Fruit fly (Drosophila melanogaster) whole organism, embryonic: ENCODE data around the gene Ser7.

Experiments used
- Asciz ChIP-seq: fragments of 200-800 bp; sonication (Bioruptor generic); optimal IDR thresholded peaks from 2 replicates; lab custom pipeline; 2017; ENCODE audit warnings: missing biosample characterization, mild to moderate bottlenecking, missing genetic modification characterization, missing genetic modification reagents
- Awh ChIP-seq: fragments of 200-800 bp; sonication (Bioruptor generic); IDR thresholded peaks from 2 replicates; pipeline ENCODE4, ENCODE4 v1.3.6; 2022; ENCODE audit warnings: missing biosample characterization, missing genetic modification characterization
- CG11723 ChIP-seq: fragments of 200-800 bp; sonication (Bioruptor generic); optimal IDR thresholded peaks from 2 replicates; lab custom pipeline; 2017; ENCODE audit warnings: missing biosample characterization, mild to moderate bottlenecking, missing genetic modification characterization
- CG13287 ChIP-seq: fragments of 200-800 bp; sonication (Bioruptor generic); IDR thresholded peaks from 2 replicates; pipeline ENCODE4 v1.3.6; 2022; ENCODE audit warnings: missing biosample characterization, missing genetic modification characterization; ENCODE audit not compliant: partially characterized antibody
- CG13296 ChIP-seq: fragments of 200-800 bp; sonication (Bioruptor generic); optimal IDR thresholded peaks from 3 replicates; lab custom pipeline; 2018; ENCODE audit warnings: missing biosample characterization, mild to moderate bottlenecking, missing genetic modification characterization
- CG16863 ChIP-seq: fragments of 200-800 bp; sonication (Bioruptor generic); optimal IDR thresholded peaks from 3 replicates; lab custom pipeline; 2016; ENCODE audit warnings: missing biosample characterization, missing genetic modification characterization
- CG17361 ChIP-seq: fragments of 200-800 bp; sonication (Bioruptor generic); IDR thresholded peaks from 3 replicates; pipeline ENCODE4 v1.3.6; 2022; ENCODE audit warnings: missing biosample characterization, missing genetic modification characterization
- CG17385 ChIP-seq: fragments of 200-800 bp; sonication (Bioruptor generic); optimal IDR thresholded peaks from 3 replicates; lab custom pipeline; 2018; ENCODE audit warnings: missing biosample characterization, mild to moderate bottlenecking, missing genetic modification characterization
- CG31441 ChIP-seq: fragments of 200-800 bp; sonication (Bioruptor generic); IDR thresholded peaks from 2 replicates; pipeline ENCODE4 v1.3.6; 2022; ENCODE audit warnings: missing biosample characterization, missing genetic modification characterization
- CG34224 ChIP-seq: fragments of 200-800 bp; sonication (Bioruptor generic); IDR thresholded peaks from 3 replicates; pipeline ENCODE4 v1.3.6; 2022; ENCODE audit warnings: missing biosample characterization, missing genetic modification characterization; ENCODE audit not compliant: partially characterized antibody
- CG3995 ChIP-seq: fragments of 200-800 bp; sonication (Bioruptor generic); optimal IDR thresholded peaks from 3 replicates; lab custom pipeline; 2016; ENCODE audit warnings: missing biosample characterization, missing genetic modification characterization
- CG42726 ChIP-seq: fragments of 200-800 bp; sonication (Bioruptor generic); IDR thresholded peaks from 2 replicates; pipeline ENCODE4 v1.3.6; 2022; ENCODE audit warnings: missing biosample characterization, missing genetic modification characterization; ENCODE audit not compliant: partially characterized antibody
- CG5180 ChIP-seq: fragments of 200-800 bp; sonication (Bioruptor generic); optimal IDR thresholded peaks from 3 replicates; lab custom pipeline; 2017; ENCODE audit warnings: missing biosample characterization, missing genetic modification characterization, mild to moderate bottlenecking, moderate library complexity, missing genetic modification reagents
- CG7271 ChIP-seq: fragments of 200-800 bp; sonication (Bioruptor generic); optimal IDR thresholded peaks from 2 replicates; lab custom pipeline; 2018; ENCODE audit warnings: missing biosample characterization, mild to moderate bottlenecking, missing genetic modification characterization, moderate library complexity
- CG7357 ChIP-seq: fragments of 200-800 bp; sonication (Bioruptor generic); IDR thresholded peaks from 3 replicates; pipeline ENCODE4 v1.3.6; 2022; ENCODE audit warnings: missing biosample characterization, missing genetic modification characterization
- CG7786 ChIP-seq: fragments of 200-800 bp; sonication (Bioruptor generic); optimal IDR thresholded peaks from 2 replicates; lab custom pipeline; 2016; ENCODE audit warnings: missing biosample characterization, missing genetic modification characterization
- CG7963 ChIP-seq: fragments of 200-800 bp; sonication (Bioruptor generic); IDR thresholded peaks from 3 replicates; pipeline ENCODE4 v1.3.6; 2022; ENCODE audit warnings: missing biosample characterization, missing genetic modification characterization; ENCODE audit not compliant: partially characterized antibody
- CG8388 ChIP-seq: fragments of 200-800 bp; sonication (Bioruptor generic); optimal IDR thresholded peaks from 2 replicates; lab custom pipeline; 2019; ENCODE audit warnings: missing biosample characterization, mild to moderate bottlenecking, missing genetic modification characterization, moderate library complexity
- CG8765 ChIP-seq: fragments of 200-800 bp; sonication (Bioruptor generic); IDR thresholded peaks from 2 replicates; pipeline ENCODE4 v1.3.6; 2022; ENCODE audit warnings: missing biosample characterization, missing genetic modification characterization
- CG9727 ChIP-seq: fragments of 200-800 bp; sonication (Bioruptor generic); optimal IDR thresholded peaks from 3 replicates; lab custom pipeline; 2017; ENCODE audit warnings: missing biosample characterization, mild to moderate bottlenecking, missing genetic modification characterization
- Dek ChIP-seq: fragments of 200-800 bp; sonication (Bioruptor generic); optimal IDR thresholded peaks from 3 replicates; lab custom pipeline; 2019; ENCODE audit warnings: missing biosample characterization, mild to moderate bottlenecking, missing genetic modification characterization, moderate library complexity
- Doc3 ChIP-seq: fragments of 200-800 bp; sonication (Bioruptor generic); IDR thresholded peaks from 3 replicates; pipeline ENCODE4 v1.3.6; 2022; ENCODE audit warnings: missing biosample characterization, missing genetic modification characterization; ENCODE audit not compliant: partially characterized antibody
- Elba2 ChIP-seq: fragments of 200-800 bp; sonication (Bioruptor generic); optimal IDR thresholded peaks from 3 replicates; lab custom pipeline; 2016; ENCODE audit warnings: missing biosample characterization, missing genetic modification characterization
- HLH4C ChIP-seq: fragments of 200-800 bp; sonication (Bioruptor generic); IDR thresholded peaks from 3 replicates; pipeline ENCODE4 v1.3.6; 2022; ENCODE audit warnings: missing biosample characterization, missing genetic modification characterization; ENCODE audit not compliant: partially characterized antibody
- Hey ChIP-seq: fragments of 200-800 bp; sonication (Bioruptor generic); optimal IDR thresholded peaks from 3 replicates; lab custom pipeline; 2018; ENCODE audit warnings: missing biosample characterization, mild to moderate bottlenecking, missing genetic modification characterization
- MBD-R2 ChIP-seq: fragments of 200-800 bp; sonication (Bioruptor generic); IDR thresholded peaks from 2 replicates; pipeline ENCODE4 v1.3.6; 2022; ENCODE audit warnings: missing biosample characterization, missing genetic modification characterization
- Mes4 ChIP-seq: fragments of 200-800 bp; sonication (Bioruptor generic); optimal IDR thresholded peaks from 2 replicates; lab custom pipeline; 2016; ENCODE audit warnings: missing biosample characterization, missing genetic modification characterization
- Nf-YB ChIP-seq: fragments of 200-800 bp; sonication (Bioruptor generic); optimal IDR thresholded peaks from 3 replicates; lab custom pipeline; 2019; ENCODE audit warnings: missing biosample characterization, mild to moderate bottlenecking, missing genetic modification characterization, moderate library complexity
- Poxn ChIP-seq: fragments of 200-800 bp; sonication (Bioruptor generic); IDR thresholded peaks from 2 replicates; pipeline ENCODE4 v1.3.6; 2022; ENCODE audit warnings: missing biosample characterization, missing genetic modification characterization
- Rfx ChIP-seq: fragments of 200-800 bp; sonication (Bioruptor generic); IDR thresholded peaks from 2 replicates; pipeline ENCODE4 v1.3.6; 2022; ENCODE audit warnings: missing biosample characterization, missing genetic modification characterization
- Side ChIP-seq: fragments of 200-800 bp; sonication (Bioruptor generic); optimal IDR thresholded peaks from 2 replicates; lab custom pipeline; 2016; ENCODE audit warnings: missing biosample characterization, missing genetic modification characterization
- Spps ChIP-seq: fragments of 200-800 bp; sonication (Bioruptor generic); optimal IDR thresholded peaks from 2 replicates; lab custom pipeline; 2018; ENCODE audit warnings: missing biosample characterization, mild to moderate bottlenecking, missing genetic modification characterization
- Ssrp ChIP-seq: fragments of 200-800 bp; sonication (Bioruptor generic); optimal IDR thresholded peaks from 2 replicates; lab custom pipeline; 2018; ENCODE audit warnings: missing biosample characterization, mild to moderate bottlenecking, missing genetic modification characterization, moderate library complexity
- crol ChIP-seq: fragments of 200-800 bp; sonication (Bioruptor generic); IDR thresholded peaks from 2 replicates; pipeline ENCODE4 v1.3.6; 2022; ENCODE audit warnings: missing biosample characterization, missing genetic modification characterization
- dmrt99B ChIP-seq: fragments of 200-800 bp; sonication (Bioruptor generic); optimal IDR thresholded peaks from 2 replicates; lab custom pipeline; 2018; ENCODE audit warnings: missing biosample characterization, mild to moderate bottlenecking, missing genetic modification characterization, moderate library complexity
- en ChIP-seq: fragments of 200-800 bp; sonication (Bioruptor generic); optimal IDR thresholded peaks from 2 replicates; lab custom pipeline; 2016; ENCODE audit warnings: missing biosample characterization, missing genetic modification characterization
- ftz-f1 ChIP-seq: fragments of 200-800 bp; sonication (Bioruptor generic); optimal IDR thresholded peaks from 2 replicates; lab custom pipeline; 2016; ENCODE audit warnings: missing biosample characterization, missing genetic modification characterization
- fu2 ChIP-seq: fragments of 200-800 bp; sonication (Bioruptor generic); optimal IDR thresholded peaks from 2 replicates; lab custom pipeline; 2016; ENCODE audit warnings: missing biosample characterization, missing genetic modification characterization
- her ChIP-seq: fragments of 200-800 bp; sonication (Bioruptor generic); optimal IDR thresholded peaks from 2 replicates; lab custom pipeline; 2016; ENCODE audit warnings: missing biosample characterization, missing genetic modification characterization
- ken ChIP-seq: fragments of 200-800 bp; sonication (Bioruptor generic); IDR thresholded peaks from 3 replicates; pipeline ENCODE4 v1.3.6; 2022; ENCODE audit warnings: missing biosample characterization, missing genetic modification characterization
- knrl ChIP-seq: fragments of 200-800 bp; sonication (Bioruptor generic); IDR thresholded peaks from 3 replicates; pipeline ENCODE4 v1.3.6; 2022; ENCODE audit warnings: missing biosample characterization, missing genetic modification characterization; ENCODE audit not compliant: partially characterized antibody
- pb ChIP-seq: fragments of 200-800 bp; sonication (Bioruptor generic); optimal IDR thresholded peaks from 3 replicates; lab custom pipeline; 2016; ENCODE audit warnings: missing biosample characterization, missing genetic modification characterization
- peb ChIP-seq: fragments of 200-800 bp; sonication (Bioruptor generic); IDR thresholded peaks from 2 replicates; pipeline ENCODE4 v1.3.6; 2022; ENCODE audit warnings: missing biosample characterization, missing genetic modification characterization
- row ChIP-seq: fragments of 200-800 bp; sonication (Bioruptor generic); IDR thresholded peaks from 3 replicates; pipeline ENCODE4 v1.3.6; 2022; ENCODE audit warnings: missing biosample characterization, missing genetic modification characterization
- run ChIP-seq: fragments of 200-800 bp; sonication (Bioruptor generic); optimal IDR thresholded peaks from 3 replicates; lab custom pipeline; 2018; ENCODE audit warnings: missing biosample characterization, mild to moderate bottlenecking, missing genetic modification characterization
- sens-2 ChIP-seq: fragments of 200-800 bp; sonication (Bioruptor generic); IDR thresholded peaks from 2 replicates; pipeline ENCODE4 v1.3.6; 2022; ENCODE audit warnings: missing biosample characterization, missing genetic modification characterization
- stc ChIP-seq: fragments of 200-800 bp; sonication (Bioruptor generic); IDR thresholded peaks from 2 replicates; pipeline ENCODE4 v1.3.6; 2022; ENCODE audit warnings: missing biosample characterization, missing genetic modification characterization
- tna ChIP-seq: fragments of 200-800 bp; sonication (Bioruptor generic); IDR thresholded peaks from 2 replicates; pipeline ENCODE4 v1.3.6; 2022; ENCODE audit warnings: missing biosample characterization, missing genetic modification characterization; ENCODE audit not compliant: partially characterized antibody
- wek ChIP-seq: fragments of 200-800 bp; sonication (Bioruptor generic); optimal IDR thresholded peaks from 3 replicates; lab custom pipeline; 2018; ENCODE audit warnings: missing biosample characterization, mild to moderate bottlenecking, missing genetic modification characterization, moderate library complexity
- zen ChIP-seq: fragments of 200-800 bp; sonication (Bioruptor generic); optimal IDR thresholded peaks from 3 replicates; lab custom pipeline; 2018; ENCODE audit warnings: missing biosample characterization, mild to moderate bottlenecking, missing genetic modification characterization, moderate library complexity

Ser7 gene

dm6 chrX:9899535-9900179 is 34.6 kb downstream of the Ser7 start, which contains the start of gene CG15249 (continued):
- no peak for TF ChIP-seq tna (GFP tag; lab: Robert Waterston, UW)
- TF ChIP-seq peb (GFP tag; lab: Robert Waterston, UW) = no peak
- TF ChIP-seq CG42726 (GFP tag; lab: Robert Waterston, UW) = no peak
- no peak for TF ChIP-seq CG11723 (GFP tag; lab: Kevin White, UChicago)
- TF ChIP-seq CG8388 (GFP tag; lab: Kevin White, UChicago) = peak; percentile 28
- TF ChIP-seq Elba2 (GFP tag; lab: Kevin White, UChicago) = no peak
- no peak for TF ChIP-seq zen (tag; lab: Kevin White, UChicago)
- peak; percentile 5 for TF ChIP-seq CG9727
- TF ChIP-seq CG13287 (GFP tag; lab: Robert Waterston, UW) = no peak
- no peak for TF ChIP-seq Awh (GFP tag; lab: Robert Waterston, UW)
- no peak for TF ChIP-seq HLH4C (GFP tag; lab: Robert Waterston, UW)
- TF ChIP-seq CG17385 (GFP tag; lab: Kevin White, UChicago) = peak; percentile 47
- TF ChIP-seq row (GFP tag; lab: Robert Waterston, UW) = peak; percentile 46; the same call in 1 of the 3 replicates
- no peak for TF ChIP-seq Mes4
- TF ChIP-seq Asciz (GFP tag; lab: Kevin White, UChicago) = peak; percentile 51
- TF ChIP-seq MBD-R2 = no peak
- TF ChIP-seq dmrt99B (tag; lab: Kevin White, UChicago) = peak; percentile 78
- no peak for TF ChIP-seq Rfx (GFP tag; lab: Robert Waterston, UW)
- TF ChIP-seq CG7271 (tag; lab: Kevin White, UChicago) = no peak
- TF ChIP-seq CG5180 (GFP tag; lab: Kevin White, UChicago) = peak; percentile 32
- TF ChIP-seq CG8765 (GFP tag; lab: Robert Waterston, UW) = no peak
- TF ChIP-seq CG34224 (GFP tag; lab: Robert Waterston, UW) = no peak
- TF ChIP-seq Poxn (GFP tag; lab: Robert Waterston, UW) = no peak
- TF ChIP-seq CG7357 (GFP tag; lab: Robert Waterston, UW) = no peak
- TF ChIP-seq CG31441 (GFP tag; lab: Robert Waterston, UW) = peak; percentile 76
- TF ChIP-seq CG16863 (GFP tag; lab: Kevin White, UChicago) = no peak
- no peak for TF ChIP-seq pb (GFP tag; lab: Kevin White, UChicago)
- TF ChIP-seq Hey (tag; lab: Kevin White, UChicago) = no peak
- TF ChIP-seq her (GFP tag; lab: Kevin White, UChicago) = no peak
- no peak for TF ChIP-seq wek
- no peak for TF ChIP-seq fu2 (GFP tag; lab: Kevin White, UChicago)
- no peak for TF ChIP-seq ken (GFP tag; lab: Robert Waterston, UW)
- peak; percentile 29 for TF ChIP-seq Dek
- peak; percentile 35 for TF ChIP-seq Spps (tag; lab: Kevin White, UChicago)
- no peak for TF ChIP-seq crol
- TF ChIP-seq CG17361 = peak; percentile 82
- TF ChIP-seq Doc3 (GFP tag; lab: Robert Waterston, UW) = no peak
- TF ChIP-seq CG3995 (GFP tag; lab: Kevin White, UChicago) = no peak
- TF ChIP-seq CG7786 (GFP tag; lab: Kevin White, UChicago) = no peak
- TF ChIP-seq sens-2 (GFP tag; lab: Robert Waterston, UW) = no peak
- peak; percentile 32 for TF ChIP-seq Nf-YB (GFP tag; lab: Kevin White, UChicago)
- no peak for TF ChIP-seq stc (GFP tag; lab: Robert Waterston, UW)
- TF ChIP-seq run (tag; lab: Kevin White, UChicago) = peak; percentile 58
- TF ChIP-seq Side = no peak
- TF ChIP-seq Ssrp = peak; percentile 67
- TF ChIP-seq CG7963 (GFP tag; lab: Robert Waterston, UW) = no peak
- TF ChIP-seq en = no peak
- no peak for TF ChIP-seq ftz-f1 (GFP tag; lab: Kevin White, UChicago)
- TF ChIP-seq CG13296 (GFP tag; lab: Kevin White, UChicago) = peak; percentile 66
- no peak for TF ChIP-seq knrl (GFP tag; lab: Robert Waterston, UW)
